Worm (Caenorhabditis elegans) whole organism, L4 larva: ENCODE results near the gene F46F5.1.

ENCODE experiments used
- F10B5.3 ChIP-seq: sonication (generic microtip); optimal IDR thresholded peaks from 2 replicates; lab custom pipeline; 2016; ENCODE audit warnings: mild to moderate bottlenecking, missing genetic modification characterization, missing compliant biosample characterization
- F37D6.2 ChIP-seq: sonication (generic microtip); optimal IDR thresholded peaks from 2 replicates; lab custom pipeline; 2016; ENCODE audit warnings: mild to moderate bottlenecking, missing genetic modification characterization, missing compliant biosample characterization
- R02D3.7 ChIP-seq: fragments of 150-350 bp; sonication (generic microtip); optimal IDR thresholded peaks from 3 replicates; lab custom pipeline; 2014; ENCODE audit warnings: missing biosample characterization, missing genetic modification characterization
- Y105C5A.15 ChIP-seq: fragments of 200-800 bp; sonication (Bioruptor generic); IDR thresholded peaks from 2 replicates; pipeline ENCODE4 v1.3.6; 2022; ENCODE audit warnings: missing genetic modification characterization, missing compliant biosample characterization
- Y5F2A.4 ChIP-seq: fragments of 200-800 bp; sonication (Bioruptor generic); optimal IDR thresholded peaks from 2 replicates; lab custom pipeline; 2018; ENCODE audit warnings: mild to moderate bottlenecking, missing genetic modification characterization, missing compliant biosample characterization
- Y75B8A.6 ChIP-seq: fragments of 200-800 bp; sonication (Bioruptor generic); IDR thresholded peaks from 2 replicates; pipeline ENCODE4 v1.3.6; 2022; ENCODE audit warnings: missing genetic modification reagents, missing genetic modification characterization, missing compliant biosample characterization
- ZK337.2 ChIP-seq: fragments of 200-800 bp; sonication (Bioruptor generic); IDR thresholded peaks from 2 replicates; pipeline ENCODE4 v1.3.6; 2022; ENCODE audit warnings: missing genetic modification reagents, missing genetic modification characterization, missing compliant biosample characterization
- attf-4 ChIP-seq: sonication (generic microtip); optimal IDR thresholded peaks from 3 replicates; lab custom pipeline; 2017; ENCODE audit warnings: missing biosample characterization, missing genetic modification characterization
- ceh-20 ChIP-seq: fragments of 200-800 bp; sonication (Bioruptor generic); IDR thresholded peaks from 2 replicates; pipeline ENCODE4 v1.3.6; 2022; ENCODE audit warnings: missing genetic modification reagents, missing genetic modification characterization, missing compliant biosample characterization
- ceh-28 ChIP-seq: fragments of 150-350 bp; optimal IDR thresholded peaks from 2 replicates; lab custom pipeline; 2014; ENCODE audit warnings: missing biosample characterization, missing genetic modification reagents, missing genetic modification characterization
- ceh-32 ChIP-seq: sonication (generic microtip); optimal IDR thresholded peaks from 2 replicates; lab custom pipeline; 2016; ENCODE audit warnings: mild to moderate bottlenecking, missing genetic modification characterization, missing compliant biosample characterization; ENCODE audit not compliant: poor library complexity
- ces-1 ChIP-seq: fragments of 150-350 bp; sonication (generic microtip); optimal IDR thresholded peaks from 4 replicates; lab custom pipeline; 2014; ENCODE audit warnings: missing biosample characterization, missing genetic modification reagents, missing genetic modification characterization
- cey-2 ChIP-seq: sonication (generic microtip); optimal IDR thresholded peaks from 3 replicates; lab custom pipeline; 2017; ENCODE audit warnings: missing genetic modification characterization, mild to moderate bottlenecking, missing compliant biosample characterization, antibody characterized with exemption, borderline replicate concordance; ENCODE audit not compliant: insufficient read depth
- ctbp-1 ChIP-seq: fragments of 200-800 bp; sonication (Bioruptor generic); IDR thresholded peaks from 2 replicates; pipeline ENCODE4 v1.3.6; 2022; ENCODE audit warnings: missing genetic modification reagents, missing genetic modification characterization, missing compliant biosample characterization
- daf-16 ChIP-seq, 3 experiments: sonication (generic microtip); optimal IDR thresholded peaks; 2 replicates each; lab custom pipeline; 2016 to 2017; ENCODE audit warnings: missing genetic modification characterization in 3 of 3, missing genetic modification reagents in 3 of 3, mild to moderate bottlenecking in 2 of 3, missing compliant biosample characterization in 2 of 3, missing biosample characterization in 1 of 3, moderate library complexity in 1 of 3
- dpl-1 ChIP-seq: fragments of 150-350 bp; optimal IDR thresholded peaks from 2 replicates; lab custom pipeline; 2014; ENCODE audit warnings: missing biosample characterization, missing genetic modification reagents, missing genetic modification characterization
- duxl-1 ChIP-seq: sonication (generic microtip); optimal IDR thresholded peaks from 2 replicates; lab custom pipeline; 2016; ENCODE audit warnings: mild to moderate bottlenecking, missing genetic modification characterization, moderate library complexity, missing compliant biosample characterization; ENCODE audit not compliant: poor library complexity
- fos-1 ChIP-seq: fragments of 150-350 bp; optimal IDR thresholded peaks from 2 replicates; lab custom pipeline; 2014; ENCODE audit warnings: missing biosample characterization, missing genetic modification characterization
- hlh-30 ChIP-seq: sonication (generic microtip); optimal IDR thresholded peaks from 2 replicates; lab custom pipeline; 2017; ENCODE audit warnings: antibody characterized with exemption, mild to moderate bottlenecking, missing genetic modification characterization, missing compliant biosample characterization; ENCODE audit not compliant: insufficient read depth
- lin-1 ChIP-seq: fragments of 200-800 bp; sonication (Bioruptor generic); IDR thresholded peaks from 2 replicates; pipeline ENCODE4 v1.3.6; 2022; ENCODE audit warnings: missing genetic modification reagents, missing genetic modification characterization, missing compliant biosample characterization
- lin-13 ChIP-seq: fragments of 150-350 bp; optimal IDR thresholded peaks from 2 replicates; lab custom pipeline; 2014; ENCODE audit warnings: missing biosample characterization, missing genetic modification reagents, missing genetic modification characterization
- lin-39 ChIP-seq: fragments of 150-350 bp; optimal IDR thresholded peaks from 2 replicates; lab custom pipeline; 2014; ENCODE audit warnings: missing biosample characterization, missing genetic modification reagents, missing genetic modification characterization
- lir-3 ChIP-seq: sonication (generic microtip); optimal IDR thresholded peaks from 2 replicates; lab custom pipeline; 2016; ENCODE audit warnings: mild to moderate bottlenecking, missing genetic modification characterization, missing compliant biosample characterization
- mep-1 ChIP-seq: fragments of 150-350 bp; sonication (generic microtip); optimal IDR thresholded peaks from 3 replicates; lab custom pipeline; 2014; ENCODE audit warnings: missing biosample characterization, missing genetic modification characterization
- mes-2 ChIP-seq: sonication (generic microtip); optimal IDR thresholded peaks from 2 replicates; lab custom pipeline; 2016; ENCODE audit warnings: missing genotype, mild to moderate bottlenecking, missing genetic modification characterization, missing compliant biosample characterization; ENCODE audit not compliant: poor library complexity, severe bottlenecking
- mxl-2 ChIP-seq: fragments of 200-800 bp; sonication (Bioruptor generic); conservative IDR thresholded peaks from 2 replicates; pipeline ENCODE4 v1.3.6; 2022; ENCODE audit warnings: missing genetic modification reagents, missing genetic modification characterization, missing compliant biosample characterization
- mxl-3 ChIP-seq: fragments of 200-800 bp; sonication (Bioruptor generic); optimal IDR thresholded peaks from 2 replicates; lab custom pipeline; 2018; ENCODE audit warnings: mild to moderate bottlenecking, missing genetic modification characterization, missing compliant biosample characterization
- nhr-102 ChIP-seq: sonication (generic microtip); optimal IDR thresholded peaks from 2 replicates; lab custom pipeline; 2016; ENCODE audit warnings: mild to moderate bottlenecking, missing genetic modification characterization, moderate library complexity, missing compliant biosample characterization
- nhr-111 ChIP-seq: fragments of 200-800 bp; sonication (Bioruptor generic); optimal IDR thresholded peaks from 2 replicates; lab custom pipeline; 2018; ENCODE audit warnings: mild to moderate bottlenecking, missing genetic modification characterization, missing compliant biosample characterization
- nhr-237 ChIP-seq: sonication (generic microtip); optimal IDR thresholded peaks from 2 replicates; lab custom pipeline; 2017; ENCODE audit warnings: missing biosample characterization, missing genetic modification characterization
- nhr-42 ChIP-seq: fragments of 200-800 bp; sonication (Bioruptor generic); IDR thresholded peaks from 2 replicates; pipeline ENCODE4 v1.3.6; 2022; ENCODE audit warnings: missing genetic modification characterization, missing compliant biosample characterization
- nhr-77 ChIP-seq: fragments of 150-350 bp; optimal IDR thresholded peaks from 2 replicates; lab custom pipeline; 2014; ENCODE audit warnings: missing biosample characterization, missing genetic modification characterization
- php-3 ChIP-seq: fragments of 200-800 bp; sonication (Bioruptor generic); IDR thresholded peaks from 2 replicates; pipeline ENCODE4 v1.3.6; 2022; ENCODE audit warnings: missing genetic modification reagents, missing genetic modification characterization, missing compliant biosample characterization
- rbr-2 ChIP-seq: sonication (generic microtip); optimal IDR thresholded peaks from 2 replicates; lab custom pipeline; 2016; ENCODE audit warnings: missing genotype, missing genetic modification characterization, missing compliant biosample characterization
- skn-1 ChIP-seq: fragments of 150-350 bp; optimal IDR thresholded peaks from 2 replicates; lab custom pipeline; 2014; ENCODE audit warnings: missing biosample characterization, missing genetic modification characterization
- snpc-1.2 ChIP-seq: fragments of 200-800 bp; sonication (Bioruptor generic); IDR thresholded peaks from 2 replicates; pipeline ENCODE4 v1.3.6; 2022; ENCODE audit warnings: missing genetic modification reagents, missing genetic modification characterization, missing compliant biosample characterization
- snpc-4 ChIP-seq: fragments of 150-350 bp; optimal IDR thresholded peaks from 2 replicates; lab custom pipeline; 2014; ENCODE audit warnings: missing biosample characterization, missing genetic modification characterization
- tag-97 ChIP-seq: fragments of 200-800 bp; sonication (Bioruptor generic); IDR thresholded peaks from 2 replicates; pipeline ENCODE4 v1.3.6; 2022; ENCODE audit warnings: missing genetic modification characterization, missing compliant biosample characterization
- tra-1 ChIP-seq: fragments of 200-800 bp; sonication (Bioruptor generic); IDR thresholded peaks from 2 replicates; pipeline ENCODE4 v1.3.6; 2022; ENCODE audit warnings: missing genetic modification reagents, missing genetic modification characterization, missing compliant biosample characterization
- zag-1 ChIP-seq: fragments of 150-350 bp; optimal IDR thresholded peaks from 2 replicates; lab custom pipeline; 2014; ENCODE audit warnings: missing biosample characterization, missing genetic modification characterization
- zfp-3 ChIP-seq: fragments of 200-800 bp; sonication (Bioruptor generic); conservative IDR thresholded peaks from 2 replicates; pipeline ENCODE4 v1.3.6; 2022; ENCODE audit warnings: missing genetic modification reagents, missing genetic modification characterization, missing compliant biosample characterization
- zip-11 ChIP-seq: fragments of 200-800 bp; sonication (Bioruptor generic); IDR thresholded peaks from 2 replicates; pipeline ENCODE4 v1.3.6; 2022; ENCODE audit warnings: missing genetic modification characterization, missing compliant biosample characterization

Gene F46F5.1

ce11 chrII:788139-788538 lies 3.6 kb downstream of the F46F5.1 start, which contains the start of gene F46F5.15:
Gene F46F5.15 (plus strand): TSS chrII:788439.
- no peak for TF ChIP-seq nhr-111 (GFP tag; lab: Kevin White, UChicago)
- no peak for TF ChIP-seq dpl-1 (GFP tag; lab: Kevin White, UChicago)
- TF ChIP-seq R02D3.7 (tag; lab: Kevin White, UChicago): no peak
- no peak for TF ChIP-seq ceh-32 (tag; lab: Kevin White, UChicago)
- no peak for TF ChIP-seq tag-97
- TF ChIP-seq attf-4 (tag; lab: Kevin White, UChicago): no peak
- TF ChIP-seq Y75B8A.6 (GFP tag; lab: Robert Waterston, UW): no peak
- no peak for TF ChIP-seq zfp-3 (GFP tag; lab: Robert Waterston, UW)
- no peak for TF ChIP-seq duxl-1 (tag; lab: Kevin White, UChicago)
- no peak for TF ChIP-seq nhr-42 (GFP tag; lab: Robert Waterston, UW)
- no peak for TF ChIP-seq mxl-2 (GFP tag; lab: Robert Waterston, UW)
- TF ChIP-seq mep-1: no peak
- no peak for TF ChIP-seq skn-1 (tag; lab: Kevin White, UChicago)
- no peak for TF ChIP-seq lin-13 (GFP tag; lab: Kevin White, UChicago)
- TF ChIP-seq Y105C5A.15 (GFP tag; lab: Robert Waterston, UW): no peak
- no peak for TF ChIP-seq lin-1 (GFP tag; lab: Robert Waterston, UW)
- no peak for TF ChIP-seq nhr-77 (tag; lab: Kevin White, UChicago)
- TF ChIP-seq F37D6.2 (tag; lab: Kevin White, UChicago): no peak
- no peak for TF ChIP-seq fos-1 (tag; lab: Kevin White, UChicago)
- TF ChIP-seq, all 104 proteins: peak for 0

ce11 chrII:786938-787337 lies 4.8 kb downstream of the F46F5.1 start, which contains the start of gene F46F5.16:
Gene F46F5.16 (plus strand): TSS chrII:787238.
- TF ChIP-seq rbr-2 (tag; lab: Kevin White, UChicago): no peak
- TF ChIP-seq ceh-28 (tag; lab: Kevin White, UChicago): no peak
- TF ChIP-seq zag-1 (tag; lab: Kevin White, UChicago): no peak
- no peak for TF ChIP-seq snpc-1.2 (GFP tag; lab: Robert Waterston, UW)
- no peak for TF ChIP-seq duxl-1 (tag; lab: Kevin White, UChicago)

ce11 chrII:783532-783931 lies 8.2 kb downstream of the F46F5.1 start, which contains the start of gene Y39F10A.6:
Gene Y39F10A.6 (minus strand): TSS chrII:783632.
- TF ChIP-seq tra-1 (GFP tag; lab: Robert Waterston, UW) (no peak), ceh-20 (no peak), daf-16 (GFP tag; optimal IDR thresholded peaks at IDR 0.05; lab: Kevin White, UChicago) (no peak), daf-16 (tag; optimal IDR thresholded peaks at IDR 0.05; lab: Kevin White, UChicago) (no peak), ctbp-1 (GFP tag; lab: Robert Waterston, UW) (no peak), zag-1 (tag; lab: Kevin White, UChicago) (no peak), nhr-77 (tag; lab: Kevin White, UChicago) (no peak), cey-2 (tag; lab: Kevin White, UChicago) (no peak), snpc-4 (tag; lab: Kevin White, UChicago) (no peak), mes-2 (tag; lab: Kevin White, UChicago) (no peak), nhr-102 (no peak), ces-1 (GFP tag; lab: Kevin White, UChicago) (no peak), ZK337.2 (GFP tag; lab: Robert Waterston, UW) (no peak)

- TF ChIP-seq F10B5.3 (tag; lab: Kevin White, UChicago): no peak
- TF ChIP-seq hlh-30 (tag; lab: Kevin White, UChicago): no peak
- no peak for TF ChIP-seq nhr-237 (tag; lab: Kevin White, UChicago)
- TF ChIP-seq Y75B8A.6 (GFP tag; lab: Robert Waterston, UW): no peak
- TF ChIP-seq mep-1: no peak
- no peak for TF ChIP-seq php-3 (GFP tag; lab: Robert Waterston, UW)
- no peak for TF ChIP-seq lir-3 (tag; lab: Kevin White, UChicago)
- TF ChIP-seq lin-1 (GFP tag; lab: Robert Waterston, UW): no peak
- TF ChIP-seq zip-11 (GFP tag; lab: Robert Waterston, UW): no peak
- TF ChIP-seq ceh-32 (tag; lab: Kevin White, UChicago): no peak
- TF ChIP-seq rbr-2 (tag; lab: Kevin White, UChicago): no peak
- no peak for TF ChIP-seq mxl-3 (GFP tag; lab: Kevin White, UChicago)
- TF ChIP-seq mxl-2 (GFP tag; lab: Robert Waterston, UW): no peak
- TF ChIP-seq Y5F2A.4 (GFP tag; lab: Kevin White, UChicago): no peak
- TF ChIP-seq lin-39 (tag; lab: Kevin White, UChicago): no peak
- no peak for TF ChIP-seq attf-4 (tag; lab: Kevin White, UChicago)
Observed at ce11 chrII:782903-783302, 8.8 kb downstream of the F46F5.1 start, which contains the start of gene Y39F10A.3. Gene Y39F10A.3 (minus strand): TSS chrII:783003.
